Worm (Caenorhabditis elegans) whole organism, mixed stage, embryonic: ENCODE data around the gene ddo-2.

Experiments used
- ceh-39 ChIP-seq: fragments of 150-350 bp; optimal IDR thresholded peaks from 2 replicates; lab custom pipeline; 2014; ENCODE audit warnings: missing biosample characterization, missing genetic modification characterization
- ces-1 ChIP-seq: fragments of 150-350 bp; optimal IDR thresholded peaks from 2 replicates; lab custom pipeline; 2014; ENCODE audit warnings: missing biosample characterization, missing genetic modification reagents, missing genetic modification characterization
- ham-2 ChIP-seq: fragments of 200-800 bp; sonication (Bioruptor generic); optimal IDR thresholded peaks from 2 replicates; lab custom pipeline; 2018; ENCODE audit warnings: mild to moderate bottlenecking, missing genetic modification characterization, missing compliant biosample characterization
- lin-13 ChIP-seq: fragments of 150-350 bp; optimal IDR thresholded peaks from 2 replicates; lab custom pipeline; 2014; ENCODE audit warnings: missing biosample characterization, missing genetic modification characterization
- nhr-12 ChIP-seq: fragments of 150-350 bp; optimal IDR thresholded peaks from 2 replicates; lab custom pipeline; 2014; ENCODE audit warnings: missing biosample characterization, missing genetic modification characterization
- nhr-237 ChIP-seq: fragments of 150-350 bp; optimal IDR thresholded peaks from 2 replicates; lab custom pipeline; 2014; ENCODE audit warnings: missing biosample characterization, missing genetic modification characterization
- nhr-76 ChIP-seq: sonication (generic microtip); optimal IDR thresholded peaks from 2 replicates; lab custom pipeline; 2017; ENCODE audit warnings: missing biosample characterization, missing genetic modification characterization
- snpc-4 ChIP-seq: fragments of 150-350 bp; optimal IDR thresholded peaks from 2 replicates; lab custom pipeline; 2014; ENCODE audit warnings: missing biosample characterization, missing genetic modification characterization
- unc-39 ChIP-seq: fragments of 150-350 bp; optimal IDR thresholded peaks from 2 replicates; lab custom pipeline; 2014; ENCODE audit warnings: missing biosample characterization, missing genetic modification characterization
- ztf-11 ChIP-seq: fragments of 150-350 bp; optimal IDR thresholded peaks from 2 replicates; lab custom pipeline; 2014; ENCODE audit warnings: missing biosample characterization, missing genetic modification characterization

DNA sequence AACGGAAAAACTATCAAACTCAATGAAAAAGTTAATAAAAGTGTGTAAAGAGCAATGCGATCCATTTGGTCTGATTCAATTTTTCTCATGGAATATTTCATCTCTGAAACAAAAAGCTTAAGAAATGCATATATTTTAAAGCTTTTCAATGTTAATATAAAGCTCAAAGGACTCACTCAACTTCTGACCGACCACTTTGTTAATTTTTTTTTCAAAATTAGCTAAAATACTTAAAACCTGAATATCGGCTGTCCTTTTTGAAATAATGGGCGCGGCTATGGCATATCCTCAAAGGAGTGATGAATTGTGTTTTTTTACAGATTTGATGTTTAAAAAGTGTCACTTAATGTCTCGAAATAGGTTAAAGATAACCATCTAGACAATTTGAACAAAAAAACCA is 45.7 kb downstream of the ddo-2 start, which contains the start of gene C02H6.1:
- TF ChIP-seq ztf-11 (tag; lab: Kevin White, UChicago) (no peak), lin-13 (tag; lab: Kevin White, UChicago) (no peak), unc-39 (tag; lab: Kevin White, UChicago) (no peak), ham-2 (GFP tag; lab: Kevin White, UChicago) (no peak), nhr-237 (no peak), nhr-12 (no peak), ces-1 (GFP tag; lab: Kevin White, UChicago) (no peak), snpc-4 (tag; lab: Kevin White, UChicago) (no peak), ceh-39 (tag; lab: Kevin White, UChicago) (no peak), nhr-76 (tag; lab: Kevin White, UChicago) (no peak)
